Fruit fly (Drosophila melanogaster) whole organism, pupa: ENCODE data around the gene CG14891.

Source experiments
- CG10348 ChIP-seq: fragments of 200-800 bp; sonication (Bioruptor generic); IDR thresholded peaks from 2 replicates; pipeline ENCODE4 v1.3.6; 2022; ENCODE audit warnings: missing biosample characterization, missing genetic modification characterization
- CG14655 ChIP-seq: fragments of 200-800 bp; sonication (Bioruptor generic); optimal IDR thresholded peaks from 3 replicates; lab custom pipeline; 2017; ENCODE audit warnings: mild to moderate bottlenecking, missing biosample characterization, missing genetic modification reagents, missing genetic modification characterization
- CG17806 ChIP-seq: fragments of 200-800 bp; sonication (Bioruptor generic); optimal IDR thresholded peaks from 2 replicates; lab custom pipeline; 2018; ENCODE audit warnings: missing biosample characterization, mild to moderate bottlenecking, missing genetic modification characterization, moderate library complexity
- CG32121 ChIP-seq: fragments of 200-800 bp; sonication (Bioruptor generic); IDR thresholded peaks from 2 replicates; pipeline ENCODE4 v1.3.6; 2022; ENCODE audit warnings: missing biosample characterization, missing genetic modification characterization
- CG9948 ChIP-seq: fragments of 200-800 bp; sonication (Bioruptor generic); optimal IDR thresholded peaks from 2 replicates; lab custom pipeline; 2018; ENCODE audit warnings: missing biosample characterization, mild to moderate bottlenecking, missing genetic modification characterization, moderate library complexity
- D1 ChIP-seq: fragments of 200-800 bp; sonication (Bioruptor generic); optimal IDR thresholded peaks from 2 replicates; lab custom pipeline; 2018; ENCODE audit warnings: missing biosample characterization, mild to moderate bottlenecking, missing genetic modification characterization, moderate library complexity
- EcR ChIP-seq: fragments of 200-800 bp; sonication (Bioruptor generic); optimal IDR thresholded peaks from 3 replicates; lab custom pipeline; 2019; ENCODE audit warnings: missing biosample characterization, missing genetic modification characterization, mild to moderate bottlenecking, moderate library complexity, missing genetic modification reagents
- Pif1A ChIP-seq: fragments of 200-800 bp; sonication (Bioruptor generic); optimal IDR thresholded peaks from 3 replicates; lab custom pipeline; 2016; ENCODE audit warnings: missing biosample characterization, missing genetic modification characterization
- Snoo ChIP-seq: fragments of 200-800 bp; sonication (Bioruptor generic); optimal IDR thresholded peaks from 3 replicates; lab custom pipeline; 2017; ENCODE audit warnings: missing biosample characterization, mild to moderate bottlenecking, missing genetic modification characterization, inconsistent platforms
- gl ChIP-seq: fragments of 200-800 bp; sonication (Bioruptor generic); optimal IDR thresholded peaks from 2 replicates; lab custom pipeline; 2018; ENCODE audit warnings: missing biosample characterization, mild to moderate bottlenecking, missing genetic modification characterization

DNA sequence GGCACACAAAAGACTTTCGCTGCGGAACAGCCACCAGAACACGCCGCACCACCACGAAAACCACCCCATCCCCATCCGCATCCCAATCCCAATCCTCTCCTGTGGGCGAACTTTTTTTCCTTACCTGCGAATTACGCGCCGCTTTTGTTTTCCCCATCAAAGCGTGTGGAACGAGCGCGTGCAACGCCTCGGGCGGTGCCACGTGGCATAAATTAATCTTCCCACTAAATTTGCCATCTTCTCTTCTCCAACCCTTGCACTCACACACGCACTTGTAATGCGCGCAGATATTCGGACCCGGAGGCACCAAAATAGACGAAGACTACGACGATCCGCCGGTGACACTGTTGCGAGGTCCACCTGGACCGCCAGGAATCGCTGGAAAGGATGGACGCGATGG, 6.5 kb upstream of the CG14891 start:
- TF ChIP-seq EcR (GFP tag; lab: Kevin White, UChicago): no peak
- TF ChIP-seq Pif1A: no peak
- no peak for TF ChIP-seq CG14655 (GFP tag; lab: Kevin White, UChicago)
- no peak for TF ChIP-seq D1 (tag; lab: Kevin White, UChicago)
- no peak for TF ChIP-seq CG9948 (tag; lab: Kevin White, UChicago)
- TF ChIP-seq CG10348 (GFP tag; lab: Robert Waterston, UW): no peak
- no peak for TF ChIP-seq Snoo (tag; lab: Kevin White, UChicago)
- TF ChIP-seq CG17806 (tag; lab: Kevin White, UChicago): no peak
- TF ChIP-seq CG32121 (GFP tag; lab: Robert Waterston, UW): no peak
- TF ChIP-seq gl (tag; lab: Kevin White, UChicago): no peak
